Fruit fly (Drosophila melanogaster): ENCODE measurements around the gene Gp93.
A peak's percentile ranks its signal among the peaks of the same experiment; 100 is the strongest.

The Gp93 gene

dm6 chr3R:27988189-27988588, 39.7 kb downstream of the Gp93 start, which contains the start of gene betaTub97EF (continued):
- TF ChIP-seq mirr (GFP tag; optimal IDR thresholded peaks at IDR 0.05) (peak; percentile 36), Bgb (GFP tag; IDR thresholded peaks at IDR 0.05; ENCODE audit: partially characterized antibody) (0 out of 2 replicates have a peak, but pooled peaks have one; percentile 35)

dm6 chr3R:27988647-27989430, 40.3 kb downstream of the Gp93 start:
- no peak for TF ChIP-seq vfl (GFP tag; optimal IDR thresholded peaks at IDR 0.05)
- no peak for TF ChIP-seq gcm2 (GFP tag; optimal IDR thresholded peaks at IDR 0.05)
- TF ChIP-seq ap (GFP tag; IDR thresholded peaks at IDR 0.05), result no peak
- no peak for TF ChIP-seq CG34224 (GFP tag; IDR thresholded peaks at IDR 0.05; ENCODE audit: partially characterized antibody)
- TF ChIP-seq danr (GFP tag; IDR thresholded peaks at IDR 0.05), result no peak
- TF ChIP-seq yki (optimal IDR thresholded peaks at IDR 0.05), result peak; percentile 44
- TF ChIP-seq CG6654 (GFP tag; optimal IDR thresholded peaks at IDR 0.05), result no peak
- TF ChIP-seq CG9817 (tag; optimal IDR thresholded peaks at IDR 0.05), result peak; percentile 13
- no peak for TF ChIP-seq kah (GFP tag; optimal IDR thresholded peaks at IDR 0.05)
- no peak for TF ChIP-seq Atf3 (GFP tag; optimal IDR thresholded peaks at IDR 0.05)
- no peak for TF ChIP-seq HmgZ (tag; optimal IDR thresholded peaks at IDR 0.05)
- TF ChIP-seq CG11093 (GFP tag; IDR thresholded peaks at IDR 0.05), result 0 out of 3 replicates have a peak, but pooled peaks have one; percentile 12
- peak; percentile 35; the same call in 1 of the 2 replicates for TF ChIP-seq CG6272 (GFP tag; IDR thresholded peaks at IDR 0.05)
- TF ChIP-seq CG13894 (tag; optimal IDR thresholded peaks at IDR 0.05), result no peak
- TF ChIP-seq CG12744 (GFP tag; optimal IDR thresholded peaks at IDR 0.05), result no peak
- no peak for TF ChIP-seq Neu2 (GFP tag; optimal IDR thresholded peaks at IDR 0.05; ENCODE audit: borderline replicate concordance)
- peak; percentile 39; the same call in 2 of the 3 replicates for TF ChIP-seq B-H1 (GFP tag; IDR thresholded peaks at IDR 0.05)
- no peak for TF ChIP-seq gce (GFP tag; IDR thresholded peaks at IDR 0.05)
- TF ChIP-seq Adf1 (GFP tag; IDR thresholded peaks at IDR 0.05), result no peak
- TF ChIP-seq CG43689 (GFP tag; IDR thresholded peaks at IDR 0.05), result no peak
- no peak for TF ChIP-seq dati (GFP tag; IDR thresholded peaks at IDR 0.05)
- TF ChIP-seq vvl (GFP tag; IDR thresholded peaks at IDR 0.05), result peak; percentile 72
- no peak for TF ChIP-seq Dp (GFP tag; optimal IDR thresholded peaks at IDR 0.05)
- no peak for TF ChIP-seq B-H2 (GFP tag; optimal IDR thresholded peaks at IDR 0.05)
- peak; percentile 30; the same call in 1 of the 2 replicates for TF ChIP-seq ssp (GFP tag; IDR thresholded peaks at IDR 0.05)
- TF ChIP-seq zfh1 (GFP tag; IDR thresholded peaks at IDR 0.05), result peak; percentile 44; the same call in 2 of the 3 replicates
- TF ChIP-seq Blimp-1 (GFP tag; optimal IDR thresholded peaks at IDR 0.05), result no peak
- TF ChIP-seq pb (GFP tag; optimal IDR thresholded peaks at IDR 0.05), result no peak
- TF ChIP-seq CG7987 (GFP tag; optimal IDR thresholded peaks at IDR 0.05), result no peak
- TF ChIP-seq jing (GFP tag; optimal IDR thresholded peaks at IDR 0.05), result peak; percentile 31
- peak; percentile 20 for TF ChIP-seq CG12391 (tag; optimal IDR thresholded peaks at IDR 0.05)
- peak; percentile 46; the same call in 1 of the 2 replicates for TF ChIP-seq wdn (GFP tag; IDR thresholded peaks at IDR 0.05)
- TF ChIP-seq nerfin-1 (tag; optimal IDR thresholded peaks at IDR 0.05), result peak; percentile 4
- TF ChIP-seq fru (optimal IDR thresholded peaks at IDR 0.05), result no peak
- no peak for TF ChIP-seq CG15696 (tag; optimal IDR thresholded peaks at IDR 0.05)
- no peak for TF ChIP-seq CG10321 (GFP tag; IDR thresholded peaks at IDR 0.05)
- TF ChIP-seq Awh (GFP tag; IDR thresholded peaks at IDR 0.05), result no peak
- no peak for TF ChIP-seq nerfin-2 (GFP tag; IDR thresholded peaks at IDR 0.05; ENCODE audit: partially characterized antibody)
- no peak for TF ChIP-seq CG5180 (GFP tag; optimal IDR thresholded peaks at IDR 0.05)
- no peak for TF ChIP-seq grn (GFP tag; optimal IDR thresholded peaks at IDR 0.05)
- peak; percentile 13 for TF ChIP-seq Usf (GFP tag; optimal IDR thresholded peaks at IDR 0.05)
- no peak for TF ChIP-seq CG7372 (GFP tag; IDR thresholded peaks at IDR 0.05)
- no peak for TF ChIP-seq CG11723 (GFP tag; optimal IDR thresholded peaks at IDR 0.05)
- no peak for TF ChIP-seq CG12219 (GFP tag; optimal IDR thresholded peaks at IDR 0.05)
- no peak for TF ChIP-seq prd (optimal IDR thresholded peaks at IDR 0.05)
- peak; percentile 53; the same call in 2 of the 3 replicates for TF ChIP-seq prd (GFP tag; IDR thresholded peaks at IDR 0.05)
- TF ChIP-seq sim (GFP tag; IDR thresholded peaks at IDR 0.05), result no peak

All from whole organism, embryonic.